Fruit fly (Drosophila melanogaster) whole organism, embryonic: Measurements from ENCODE around the gene FucTD.

Experiments
- Ada2b ChIP-seq: fragments of 200-800 bp; sonication (Bioruptor generic); IDR thresholded peaks from 2 replicates; pipeline ENCODE4 v1.3.6; 2022; ENCODE audit warnings: missing biosample characterization, missing genetic modification characterization
- Antp ChIP-seq: fragments of 200-800 bp; sonication (Bioruptor generic); optimal IDR thresholded peaks from 3 replicates; lab custom pipeline; 2016; ENCODE audit warnings: missing biosample characterization, missing genetic modification characterization
- Atf6 ChIP-seq: fragments of 200-800 bp; sonication (Bioruptor generic); IDR thresholded peaks from 2 replicates; pipeline ENCODE4 v1.3.6; 2022; ENCODE audit warnings: missing biosample characterization, missing genetic modification characterization
- Awh ChIP-seq: fragments of 200-800 bp; sonication (Bioruptor generic); IDR thresholded peaks from 2 replicates; pipeline ENCODE4, ENCODE4 v1.3.6; 2022; ENCODE audit warnings: missing biosample characterization, missing genetic modification characterization
- CG10274 ChIP-seq: fragments of 200-800 bp; sonication (Bioruptor generic); optimal IDR thresholded peaks from 3 replicates; lab custom pipeline; 2017; ENCODE audit warnings: missing biosample characterization, mild to moderate bottlenecking, missing genetic modification characterization
- CG12219 ChIP-seq: fragments of 200-800 bp; sonication (Bioruptor generic); optimal IDR thresholded peaks from 3 replicates; lab custom pipeline; 2018; ENCODE audit warnings: missing biosample characterization, mild to moderate bottlenecking, missing genetic modification characterization
- CG14050 ChIP-seq: fragments of 200-800 bp; sonication (Bioruptor generic); IDR thresholded peaks from 3 replicates; pipeline ENCODE4 v1.3.6; 2022; ENCODE audit warnings: missing biosample characterization, missing genetic modification characterization
- CG14667 ChIP-seq: fragments of 200-800 bp; sonication (Bioruptor generic); IDR thresholded peaks from 2 replicates; pipeline ENCODE4 v1.3.6; 2022; ENCODE audit warnings: missing biosample characterization, missing genetic modification characterization
- CG14710 ChIP-seq: fragments of 200-800 bp; sonication (Bioruptor generic); optimal IDR thresholded peaks from 3 replicates; lab custom pipeline; 2019; ENCODE audit warnings: missing biosample characterization, mild to moderate bottlenecking, missing genetic modification characterization, moderate library complexity
- CG17359 ChIP-seq: fragments of 200-800 bp; sonication (Bioruptor generic); optimal IDR thresholded peaks from 3 replicates; lab custom pipeline; 2018; ENCODE audit warnings: missing biosample characterization, mild to moderate bottlenecking, missing genetic modification characterization, moderate library complexity
- CG17361 ChIP-seq: fragments of 200-800 bp; sonication (Bioruptor generic); IDR thresholded peaks from 3 replicates; pipeline ENCODE4 v1.3.6; 2022; ENCODE audit warnings: missing biosample characterization, missing genetic modification characterization
- CG17612 ChIP-seq: fragments of 200-800 bp; sonication (Bioruptor generic); IDR thresholded peaks from 2 replicates; pipeline ENCODE4 v1.3.6; 2022; ENCODE audit warnings: missing biosample characterization, missing genetic modification characterization
- CG18764 ChIP-seq: fragments of 200-800 bp; sonication (Bioruptor generic); optimal IDR thresholded peaks from 3 replicates; lab custom pipeline; 2016; ENCODE audit warnings: missing biosample characterization, missing genetic modification characterization
- CG2875 ChIP-seq: fragments of 200-800 bp; sonication (Bioruptor generic); optimal IDR thresholded peaks from 2 replicates; lab custom pipeline; 2017; ENCODE audit warnings: missing biosample characterization, mild to moderate bottlenecking, missing genetic modification characterization, missing genetic modification reagents
- CG32767 ChIP-seq: fragments of 200-800 bp; sonication (Bioruptor generic); IDR thresholded peaks from 2 replicates; pipeline ENCODE4 v1.3.6; 2022; ENCODE audit warnings: missing biosample characterization, missing genetic modification characterization
- CG4617 ChIP-seq: fragments of 200-800 bp; sonication (Bioruptor generic); optimal IDR thresholded peaks from 3 replicates; lab custom pipeline; 2016; ENCODE audit warnings: missing biosample characterization, missing genetic modification characterization, borderline replicate concordance
- CG4730 ChIP-seq: fragments of 200-800 bp; sonication (Bioruptor generic); IDR thresholded peaks from 2 replicates; pipeline ENCODE4 v1.3.6; 2022; ENCODE audit warnings: missing biosample characterization, missing genetic modification characterization
- CG7839 ChIP-seq: fragments of 200-800 bp; sonication (Bioruptor generic); optimal IDR thresholded peaks from 3 replicates; lab custom pipeline; 2018; ENCODE audit warnings: missing biosample characterization, mild to moderate bottlenecking, missing genetic modification characterization, moderate library complexity
- CG7963 ChIP-seq: fragments of 200-800 bp; sonication (Bioruptor generic); IDR thresholded peaks from 3 replicates; pipeline ENCODE4 v1.3.6; 2022; ENCODE audit warnings: missing biosample characterization, missing genetic modification characterization; ENCODE audit not compliant: partially characterized antibody
- CG8281 ChIP-seq: fragments of 200-800 bp; sonication (Bioruptor generic); optimal IDR thresholded peaks from 2 replicates; lab custom pipeline; 2018; ENCODE audit warnings: missing biosample characterization, mild to moderate bottlenecking, missing genetic modification characterization, moderate library complexity
- CG8290 ChIP-seq, 3 experiments: fragments of 200-800 bp; sonication (Bioruptor generic); optimal IDR thresholded peaks; 2 replicates each; lab custom pipeline; 2016 to 2019; ENCODE audit warnings: missing biosample characterization in 3 of 3, missing genetic modification characterization in 3 of 3, mild to moderate bottlenecking in 2 of 3, moderate library complexity in 1 of 3
- Dad ChIP-seq: fragments of 200-800 bp; sonication (Bioruptor generic); optimal IDR thresholded peaks from 3 replicates; lab custom pipeline; 2016; ENCODE audit warnings: missing biosample characterization, missing genetic modification characterization
- Dip3 ChIP-seq: fragments of 200-800 bp; sonication (Bioruptor generic); optimal IDR thresholded peaks from 3 replicates; lab custom pipeline; 2016; ENCODE audit warnings: missing biosample characterization, missing genetic modification characterization
- Dp ChIP-seq: fragments of 200-800 bp; sonication (Bioruptor generic); optimal IDR thresholded peaks from 2 replicates; lab custom pipeline; 2018; ENCODE audit warnings: missing biosample characterization, mild to moderate bottlenecking, missing genetic modification characterization, moderate library complexity
- HLH4C ChIP-seq: fragments of 200-800 bp; sonication (Bioruptor generic); IDR thresholded peaks from 3 replicates; pipeline ENCODE4 v1.3.6; 2022; ENCODE audit warnings: missing biosample characterization, missing genetic modification characterization; ENCODE audit not compliant: partially characterized antibody
- Hmr ChIP-seq: fragments of 200-800 bp; sonication (Bioruptor generic); optimal IDR thresholded peaks from 3 replicates; lab custom pipeline; 2017; ENCODE audit warnings: mild to moderate bottlenecking, missing biosample characterization, missing genetic modification reagents, missing genetic modification characterization
- Hr39 ChIP-seq: fragments of >200 bp; optimal IDR thresholded peaks from 2 replicates; lab custom pipeline; 2017
- Med ChIP-seq: fragments of 200-800 bp; sonication (Bioruptor generic); peaks from one replicate; lab custom pipeline; 2016; ENCODE audit warnings: missing biosample characterization, missing genetic modification characterization, mild to moderate bottlenecking, inconsistent platforms, moderate library complexity
- Meics ChIP-seq: fragments of 200-800 bp; sonication (Bioruptor generic); optimal IDR thresholded peaks from 2 replicates; lab custom pipeline; 2017; ENCODE audit warnings: missing biosample characterization, mild to moderate bottlenecking, missing genetic modification characterization
- Oli ChIP-seq: fragments of 200-800 bp; sonication (Bioruptor generic); optimal IDR thresholded peaks from 2 replicates; lab custom pipeline; 2018; ENCODE audit warnings: missing biosample characterization, mild to moderate bottlenecking, missing genetic modification characterization, moderate library complexity
- Sry-δ ChIP-seq: fragments of 200-800 bp; sonication (Bioruptor generic); optimal IDR thresholded peaks from 2 replicates; lab custom pipeline; 2016; ENCODE audit warnings: missing biosample characterization, missing genetic modification characterization
- Tbp ChIP-seq: fragments of >200 bp; optimal IDR thresholded peaks from 2 replicates; lab custom pipeline; 2018; ENCODE audit warnings: missing biosample characterization, missing genetic modification characterization
- ap ChIP-seq: fragments of 200-800 bp; sonication (Bioruptor generic); IDR thresholded peaks from 2 replicates; pipeline ENCODE4 v1.3.6; 2022; ENCODE audit warnings: missing biosample characterization, missing genetic modification characterization
- bigmax ChIP-seq: fragments of 200-800 bp; sonication (Bioruptor generic); optimal IDR thresholded peaks from 2 replicates; lab custom pipeline; 2018; ENCODE audit warnings: missing biosample characterization, mild to moderate bottlenecking, missing genetic modification characterization
- bsh ChIP-seq, 2 experiments: fragments of 200-800 bp; sonication (Bioruptor generic); optimal IDR thresholded peaks; 2 replicates each; lab custom pipeline; 2017 to 2018; ENCODE audit warnings: mild to moderate bottlenecking in 2 of 2, missing biosample characterization in 2 of 2, missing genetic modification characterization in 2 of 2, moderate library complexity in 1 of 2
- da ChIP-seq: fragments of 200-800 bp; sonication (Bioruptor generic); optimal IDR thresholded peaks from 2 replicates; lab custom pipeline; 2016; ENCODE audit warnings: missing biosample characterization, missing genetic modification characterization
- en ChIP-seq: fragments of 200-800 bp; sonication (Bioruptor generic); optimal IDR thresholded peaks from 2 replicates; lab custom pipeline; 2016; ENCODE audit warnings: missing biosample characterization, missing genetic modification characterization
- fu2 ChIP-seq: fragments of 200-800 bp; sonication (Bioruptor generic); optimal IDR thresholded peaks from 2 replicates; lab custom pipeline; 2016; ENCODE audit warnings: missing biosample characterization, missing genetic modification characterization
- gem ChIP-seq: fragments of 200-800 bp; sonication (Bioruptor generic); optimal IDR thresholded peaks from 2 replicates; lab custom pipeline; 2019; ENCODE audit warnings: missing biosample characterization, mild to moderate bottlenecking, missing genetic modification characterization, moderate library complexity
- kah ChIP-seq: fragments of 200-800 bp; sonication (Bioruptor generic); optimal IDR thresholded peaks from 2 replicates; lab custom pipeline; 2018; ENCODE audit warnings: missing biosample characterization, mild to moderate bottlenecking, missing genetic modification characterization
- lbe ChIP-seq: fragments of 200-800 bp; sonication (Bioruptor generic); optimal IDR thresholded peaks from 2 replicates; lab custom pipeline; 2016; ENCODE audit warnings: missing biosample characterization, mild to moderate bottlenecking, missing genetic modification characterization
- nerfin-1 ChIP-seq: fragments of 200-800 bp; sonication (Bioruptor generic); optimal IDR thresholded peaks from 3 replicates; lab custom pipeline; 2019; ENCODE audit warnings: missing biosample characterization, mild to moderate bottlenecking, missing genetic modification characterization, moderate library complexity
- nerfin-2 ChIP-seq: fragments of 200-800 bp; sonication (Bioruptor generic); IDR thresholded peaks from 2 replicates; pipeline ENCODE4 v1.3.6; 2022; ENCODE audit warnings: missing biosample characterization, missing genetic modification characterization; ENCODE audit not compliant: partially characterized antibody
- phol ChIP-seq: fragments of 200-800 bp; sonication (Bioruptor generic); optimal IDR thresholded peaks from 3 replicates; lab custom pipeline; 2018; ENCODE audit warnings: missing biosample characterization, mild to moderate bottlenecking, missing genetic modification characterization, moderate library complexity
- pum ChIP-seq: fragments of 200-800 bp; sonication (Bioruptor generic); optimal IDR thresholded peaks from 2 replicates; lab custom pipeline; 2016; ENCODE audit warnings: missing biosample characterization, missing genetic modification characterization
- salm ChIP-seq: fragments of 200-800 bp; sonication (Bioruptor generic); optimal IDR thresholded peaks from 2 replicates; lab custom pipeline; 2018; ENCODE audit warnings: missing biosample characterization, mild to moderate bottlenecking, missing genetic modification characterization
- sr ChIP-seq: fragments of 200-800 bp; sonication (Bioruptor generic); IDR thresholded peaks from 3 replicates; pipeline ENCODE4 v1.3.6; 2022; ENCODE audit warnings: missing biosample characterization, missing genetic modification characterization
- vfl ChIP-seq: fragments of 200-800 bp; sonication (Bioruptor generic); optimal IDR thresholded peaks from 2 replicates; lab custom pipeline; 2016; ENCODE audit warnings: missing biosample characterization, missing genetic modification characterization
- wdn ChIP-seq: fragments of 200-800 bp; sonication (Bioruptor generic); IDR thresholded peaks from 2 replicates; pipeline ENCODE4 v1.3.6; 2022; ENCODE audit warnings: missing biosample characterization, missing genetic modification characterization
- yki ChIP-seq: fragments of >200 bp; optimal IDR thresholded peaks from 3 replicates; lab custom pipeline; 2018
- zfh2 ChIP-seq: fragments of 200-800 bp; sonication (Bioruptor generic); optimal IDR thresholded peaks from 2 replicates; lab custom pipeline; 2016; ENCODE audit warnings: missing biosample characterization, missing genetic modification characterization

FucTD gene

DNA sequence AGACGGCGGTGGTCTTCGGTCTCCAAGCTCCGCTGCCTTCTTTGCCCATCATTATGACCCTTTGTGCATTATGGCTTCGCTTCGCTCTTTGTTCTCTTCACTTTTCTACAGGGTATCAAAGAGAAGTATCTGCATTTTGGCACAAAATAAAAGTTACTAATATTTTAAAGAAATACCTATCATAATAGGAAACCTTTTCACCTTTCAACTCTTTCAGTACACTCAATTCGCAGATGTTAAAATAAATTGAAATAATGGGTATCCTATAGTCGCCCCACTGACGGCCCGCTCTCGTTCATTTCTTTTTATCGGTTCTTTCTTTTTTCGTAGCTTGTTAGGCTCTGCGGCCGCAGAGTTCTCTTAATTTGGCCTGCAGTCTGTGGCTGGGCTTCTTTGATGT, 26.9 kb downstream of the FucTD start (continued):
- TF ChIP-seq CG18764 (GFP tag; lab: Kevin White, UChicago) (peak; percentile 63), Antp (peak; percentile 76), CG7839 (peak; percentile 89), lbe (GFP tag; lab: Kevin White, UChicago) (peak; percentile 94), Tbp (GFP tag; lab: Kevin White, UChicago) (no peak), CG32767 (GFP tag; lab: Robert Waterston, UW) (peak; percentile 75), kah (peak; percentile 31), CG17361 (GFP tag; lab: Robert Waterston, UW) (peak; percentile 92), pum (GFP tag; lab: Kevin White, UChicago) (peak; percentile 86), sr (GFP tag; lab: Robert Waterston, UW) (0 out of 3 replicates have a peak, but pooled peaks have one; percentile 27), Dad (GFP tag; lab: Kevin White, UChicago) (peak; percentile 61), nerfin-2 (GFP tag; lab: Robert Waterston, UW) (no peak), Awh (peak; percentile 87), vfl (GFP tag; lab: Kevin White, UChicago) (no peak), Oli (tag; lab: Kevin White, UChicago) (peak; percentile 86), gem (tag; lab: Kevin White, UChicago) (peak; percentile 90), ap (peak; percentile 66), CG4730 (GFP tag; lab: Robert Waterston, UW) (peak; percentile 79), yki (lab: Kevin White, UChicago) (no peak), bsh (GFP tag; optimal IDR thresholded peaks at IDR 0.05; lab: Kevin White, UChicago) (peak; percentile 50 to 98), salm (tag; lab: Kevin White, UChicago) (peak; percentile 77), CG17359 (tag; lab: Kevin White, UChicago) (peak; percentile 82), CG8281 (peak; percentile 35), CG14667 (GFP tag; lab: Robert Waterston, UW) (peak; percentile 87), CG12219 (peak; percentile 78), CG4617 (GFP tag; lab: Kevin White, UChicago) (peak; percentile 46), Med (peak; percentile 93), HLH4C (no peak), en (GFP tag; lab: Kevin White, UChicago) (peak; percentile 56), CG17612 (GFP tag; lab: Robert Waterston, UW) (peak; percentile 34; the same call in 1 of the 2 replicates), Atf6 (GFP tag; lab: Robert Waterston, UW) (no peak), CG7963 (GFP tag; lab: Robert Waterston, UW) (no peak), CG14050 (GFP tag; lab: Robert Waterston, UW) (peak; percentile 53; the same call in 2 of the 3 replicates), Ada2b (GFP tag; lab: Robert Waterston, UW) (peak; percentile 59; the same call in 1 of the 2 replicates), bigmax (GFP tag; lab: Kevin White, UChicago) (no peak), CG14710 (tag; lab: Kevin White, UChicago) (peak; percentile 93), Dip3 (no peak), Hr39 (lab: Kevin White, UChicago) (no peak), Sry-δ (peak; percentile 26), zfh2 (no peak), wdn (GFP tag; lab: Robert Waterston, UW) (no peak), Hmr (GFP tag; lab: Kevin White, UChicago) (no peak), CG2875 (GFP tag; lab: Kevin White, UChicago) (peak; percentile 78), Dp (GFP tag; lab: Kevin White, UChicago) (no peak), CG10274 (GFP tag; lab: Kevin White, UChicago) (no peak), phol (peak; percentile 90), nerfin-1 (tag; lab: Kevin White, UChicago) (peak; percentile 88), fu2 (GFP tag; lab: Kevin White, UChicago) (no peak), Meics (GFP tag; lab: Kevin White, UChicago) (no peak), CG8290 (GFP tag; optimal IDR thresholded peaks at IDR 0.05; lab: Kevin White, UChicago) (peak; percentile 92), CG8290 (tag; optimal IDR thresholded peaks at IDR 0.05; lab: Kevin White, UChicago) (peak in 1 of 2 experiments; percentile 91), da (GFP tag; lab: Kevin White, UChicago) (peak; percentile 49)
